Worm (Caenorhabditis elegans) whole organism, L1 larva: ENCODE data around the gene ZC250.5.

Source experiments
- C04F5.9 ChIP-seq: sonication (generic microtip); optimal IDR thresholded peaks from 2 replicates; lab custom pipeline; 2016; ENCODE audit warnings: missing genetic modification characterization, missing compliant biosample characterization
- C16A3.4 ChIP-seq: fragments of 150-350 bp; optimal IDR thresholded peaks from 2 replicates; lab custom pipeline; 2014; ENCODE audit warnings: missing biosample characterization, missing genetic modification characterization
- C34B4.2 ChIP-seq: sonication (generic microtip); optimal IDR thresholded peaks from 2 replicates; lab custom pipeline; 2017; ENCODE audit warnings: mild to moderate bottlenecking, missing genetic modification characterization, missing compliant biosample characterization
- alr-1 ChIP-seq: fragments of 200-800 bp; sonication (Bioruptor generic); optimal IDR thresholded peaks from 2 replicates; lab custom pipeline; 2018; ENCODE audit warnings: borderline replicate concordance, mild to moderate bottlenecking, missing genetic modification characterization, missing compliant biosample characterization
- blmp-1 ChIP-seq: fragments of 150-350 bp; optimal IDR thresholded peaks from 2 replicates; lab custom pipeline; 2014; ENCODE audit warnings: missing biosample characterization, missing genetic modification characterization
- ceh-63 ChIP-seq: fragments of 200-800 bp; sonication (Bioruptor generic); optimal IDR thresholded peaks from 2 replicates; lab custom pipeline; 2018; ENCODE audit warnings: mild to moderate bottlenecking, missing genetic modification characterization, missing compliant biosample characterization
- ceh-82 ChIP-seq, 3 experiments: fragments of 150-350 bp in 1 of 3; sonication (generic microtip) in 2 of 3; optimal IDR thresholded peaks; 2 replicates each; lab custom pipeline; 2014 to 2017; ENCODE audit warnings: missing biosample characterization in 3 of 3, missing genetic modification characterization in 3 of 3
- ceh-88 ChIP-seq: fragments of 200-800 bp; sonication (Bioruptor generic); IDR thresholded peaks from 2 replicates; pipeline ENCODE4 v1.3.6; 2022; ENCODE audit warnings: missing genetic modification characterization, missing compliant biosample characterization
- dsc-1 ChIP-seq: sonication (generic microtip); optimal IDR thresholded peaks from 2 replicates; lab custom pipeline; 2016; ENCODE audit warnings: mild to moderate bottlenecking, missing genetic modification characterization, missing compliant biosample characterization
- efl-1 ChIP-seq, 4 experiments: fragments of 150-350 bp; optimal IDR thresholded peaks in 3 of 4; peaks in 1 of 4; 1 replicate in 1 of 4; 2 replicates in 3 of 4; lab custom pipeline; 2014; ENCODE audit warnings: missing biosample characterization in 2 of 4, missing genetic modification characterization in 2 of 4, missing genetic modification reagents in 2 of 4
- efl-3 ChIP-seq: fragments of 200-800 bp; sonication (Bioruptor generic); optimal IDR thresholded peaks from 2 replicates; lab custom pipeline; 2018; ENCODE audit warnings: mild to moderate bottlenecking, missing genetic modification characterization, missing compliant biosample characterization
- egl-27 ChIP-seq, 2 experiments: fragments of 150-350 bp in 1 of 2; sonication (generic microtip); optimal IDR thresholded peaks; 3 replicates each; lab custom pipeline; 2017 to 2018; ENCODE audit warnings: missing biosample characterization in 2 of 2, missing genetic modification characterization in 2 of 2, missing genetic modification reagents in 2 of 2
- hlh-4 ChIP-seq: sonication (generic microtip); optimal IDR thresholded peaks from 2 replicates; lab custom pipeline; 2016; ENCODE audit warnings: mild to moderate bottlenecking, missing genetic modification characterization, missing compliant biosample characterization
- lin-14 ChIP-seq: fragments of 200-800 bp; sonication (Bioruptor generic); optimal IDR thresholded peaks from 2 replicates; lab custom pipeline; 2018; ENCODE audit warnings: mild to moderate bottlenecking, missing genetic modification characterization, moderate library complexity, missing compliant biosample characterization
- lin-39 ChIP-seq: fragments of 150-350 bp; optimal IDR thresholded peaks from 2 replicates; lab custom pipeline; 2014; ENCODE audit warnings: missing biosample characterization, missing genetic modification reagents, missing genetic modification characterization
- lsy-2 ChIP-seq, 2 experiments: fragments of 150-350 bp; optimal IDR thresholded peaks; 2 replicates each; lab custom pipeline; 2014; ENCODE audit warnings: missing biosample characterization in 2 of 2, missing genetic modification characterization in 2 of 2
- nhr-19 ChIP-seq: fragments of 200-800 bp; sonication (Bioruptor generic); conservative IDR thresholded peaks from 2 replicates; pipeline ENCODE4 v1.3.6; 2022; ENCODE audit warnings: missing genetic modification characterization, missing compliant biosample characterization
- nhr-20 ChIP-seq: sonication (generic microtip); optimal IDR thresholded peaks from 2 replicates; lab custom pipeline; 2016; ENCODE audit warnings: mild to moderate bottlenecking, missing genetic modification characterization, missing compliant biosample characterization
- nhr-237 ChIP-seq: fragments of 150-350 bp; optimal IDR thresholded peaks from 2 replicates; lab custom pipeline; 2014; ENCODE audit warnings: missing biosample characterization, missing genetic modification characterization
- nhr-71 ChIP-seq: sonication (generic microtip); optimal IDR thresholded peaks from 2 replicates; lab custom pipeline; 2016; ENCODE audit warnings: mild to moderate bottlenecking, missing genetic modification characterization, moderate library complexity, missing compliant biosample characterization
- nhr-77 ChIP-seq: fragments of 150-350 bp; optimal IDR thresholded peaks from 2 replicates; lab custom pipeline; 2014; ENCODE audit warnings: missing biosample characterization, missing genetic modification characterization
- nhr-85 ChIP-seq: sonication (generic microtip); peaks from one replicate; lab custom pipeline; 2016; ENCODE audit warnings: missing genetic modification characterization, inconsistent platforms, missing compliant biosample characterization
- pqm-1 ChIP-seq: sonication (generic microtip); optimal IDR thresholded peaks from 3 replicates; lab custom pipeline; 2017; ENCODE audit warnings: missing biosample characterization, missing genetic modification characterization
- rnt-1 ChIP-seq: sonication (generic microtip); optimal IDR thresholded peaks from 2 replicates; lab custom pipeline; 2016; ENCODE audit warnings: mild to moderate bottlenecking, missing genetic modification characterization, moderate library complexity, missing compliant biosample characterization
- snu-23 ChIP-seq: sonication (generic microtip); optimal IDR thresholded peaks from 2 replicates; lab custom pipeline; 2016; ENCODE audit warnings: missing genetic modification characterization, missing compliant biosample characterization
- tbx-2 ChIP-seq: sonication (generic microtip); optimal IDR thresholded peaks from 2 replicates; lab custom pipeline; 2016; ENCODE audit warnings: missing genetic modification characterization, missing compliant biosample characterization
- unc-130 ChIP-seq: fragments of 150-350 bp; optimal IDR thresholded peaks from 2 replicates; lab custom pipeline; 2017; ENCODE audit warnings: missing biosample characterization, missing genetic modification characterization, inconsistent platforms
- unc-86 ChIP-seq: sonication (generic microtip); optimal IDR thresholded peaks from 2 replicates; lab custom pipeline; 2016; ENCODE audit warnings: missing genetic modification characterization, missing compliant biosample characterization
- unc-98 ChIP-seq: fragments of 200-800 bp; sonication (Bioruptor generic); IDR thresholded peaks from 2 replicates; pipeline ENCODE4 v1.3.6; 2022; ENCODE audit warnings: missing genetic modification characterization, missing compliant biosample characterization
- zag-1 ChIP-seq: fragments of 150-350 bp; optimal IDR thresholded peaks from 2 replicates; lab custom pipeline; 2014; ENCODE audit warnings: missing biosample characterization, missing genetic modification characterization

The ZC250.5 gene

ce11 chrV:5851631-5852030 is 46.1 kb downstream of the ZC250.5 start:
- TF ChIP-seq C04F5.9 (tag; lab: Kevin White, UChicago) (no peak), unc-86 (no peak), efl-1 (optimal IDR thresholded peaks at IDR 0.05; lab: Kevin White, UChicago) (peak in 1 of 2 experiments; percentile 2), efl-1 (GFP tag; optimal IDR thresholded peaks at IDR 0.05 in 1 of 2; lab: Kevin White, UChicago) (no peak), nhr-237 (tag; lab: Kevin White, UChicago) (no peak), nhr-71 (tag; lab: Kevin White, UChicago) (peak; percentile 56), rnt-1 (peak; percentile 41), nhr-77 (tag; lab: Kevin White, UChicago) (peak; percentile 26), unc-98 (no peak), blmp-1 (peak; percentile 48), hlh-4 (no peak), pqm-1 (tag; lab: Kevin White, UChicago) (no peak), alr-1 (no peak), ceh-82 (tag; optimal IDR thresholded peaks at IDR 0.05; lab: Kevin White, UChicago) (no peak), zag-1 (tag; lab: Kevin White, UChicago) (no peak), lsy-2 (tag; optimal IDR thresholded peaks at IDR 0.05; lab: Kevin White, UChicago) (peak in 1 of 2 experiments; percentile 42), egl-27 (tag; optimal IDR thresholded peaks at IDR 0.05; lab: Kevin White, UChicago) (no peak), ceh-63 (no peak), lin-39 (tag; lab: Kevin White, UChicago) (no peak), C34B4.2 (tag; lab: Kevin White, UChicago) (no peak), nhr-85 (tag; lab: Kevin White, UChicago) (peak; percentile 61), snu-23 (GFP tag; lab: Kevin White, UChicago) (peak; percentile 38), nhr-20 (peak; percentile 36), unc-130 (tag; lab: Kevin White, UChicago) (peak; percentile 35), tbx-2 (peak; percentile 24), ceh-88 (GFP tag; lab: Robert Waterston, UW) (no peak), C16A3.4 (tag; lab: Kevin White, UChicago) (peak; percentile 17), efl-3 (GFP tag; lab: Kevin White, UChicago) (no peak), nhr-19 (GFP tag; lab: Robert Waterston, UW) (peak; percentile 34; the same call in 1 of the 2 replicates), lin-14 (GFP tag; lab: Kevin White, UChicago) (peak; percentile 68)

- TF ChIP-seq dsc-1 (tag; lab: Kevin White, UChicago), result peak; percentile 78
- TF ChIP-seq rnt-1, result no peak
Observed at ce11 chrV:5852084-5852483, 46.5 kb downstream of the ZC250.5 start.
